Fruit fly (Drosophila melanogaster): ENCODE measurements around the gene eIF5B.
A peak's percentile ranks its signal among the peaks of the same experiment; 100 is the strongest.

The eIF5B gene

DNA sequence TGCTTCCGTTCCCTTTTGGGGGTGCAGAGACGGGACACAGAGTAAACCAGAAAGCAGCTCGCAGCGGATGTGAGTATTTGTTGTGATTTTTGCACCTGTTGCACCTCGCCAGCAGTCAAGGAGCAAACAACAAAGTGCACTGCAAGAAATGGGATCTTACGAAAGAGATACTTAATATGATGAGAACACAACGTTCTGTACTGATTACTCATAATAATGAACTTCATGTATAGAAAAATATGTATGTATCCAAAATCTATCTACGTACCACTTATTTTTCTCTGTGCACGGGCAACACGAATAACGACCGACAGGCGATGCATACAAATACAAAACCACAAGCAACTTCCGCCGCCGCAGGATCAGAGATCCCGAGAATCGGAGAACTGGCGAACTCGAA lies 62.9 kb downstream of the eIF5B start (continued):
- TF ChIP-seq run (tag; optimal IDR thresholded peaks at IDR 0.05): no peak
- no peak for TF ChIP-seq gro (GFP tag; optimal IDR thresholded peaks at IDR 0.05)
- TF ChIP-seq insv (GFP tag; optimal IDR thresholded peaks at IDR 0.05): no peak
- TF ChIP-seq CG6813 (GFP tag; optimal IDR thresholded peaks at IDR 0.05): no peak
- peak; percentile 35; the same call in 1 of the 2 replicates for TF ChIP-seq CG10959 (GFP tag; IDR thresholded peaks at IDR 0.05)
- TF ChIP-seq disco-r (GFP tag; optimal IDR thresholded peaks at IDR 0.05): no peak
- peak; percentile 13 for TF ChIP-seq nmo (GFP tag; optimal IDR thresholded peaks at IDR 0.05)
- TF ChIP-seq E2f2 (GFP tag; IDR thresholded peaks at IDR 0.05): no peak
- TF ChIP-seq CG2202 (tag; optimal IDR thresholded peaks at IDR 0.05): no peak
- TF ChIP-seq CG6254 (GFP tag; optimal IDR thresholded peaks at IDR 0.05): no peak
- peak; percentile 56 for TF ChIP-seq zf30C (GFP tag; optimal IDR thresholded peaks at IDR 0.05)
- TF ChIP-seq CG6683 (GFP tag; optimal IDR thresholded peaks at IDR 0.05): no peak
- TF ChIP-seq CG17612 (GFP tag; IDR thresholded peaks at IDR 0.05): no peak
- no peak for TF ChIP-seq sr (GFP tag; IDR thresholded peaks at IDR 0.05)
- no peak for TF ChIP-seq Hand (GFP tag; optimal IDR thresholded peaks at IDR 0.05)
- TF ChIP-seq Sry-β (GFP tag; optimal IDR thresholded peaks at IDR 0.05): no peak
- TF ChIP-seq BEAF-32 (GFP tag; optimal IDR thresholded peaks at IDR 0.05): no peak
- no peak for TF ChIP-seq CG7963 (GFP tag; IDR thresholded peaks at IDR 0.05; ENCODE audit: partially characterized antibody)
- TF ChIP-seq trem (tag; optimal IDR thresholded peaks at IDR 0.05): peak; percentile 4
- TF ChIP-seq CG10654 (GFP tag; optimal IDR thresholded peaks at IDR 0.05): no peak
- TF ChIP-seq fd96Cb (tag; optimal IDR thresholded peaks at IDR 0.05): peak; percentile 3
- TF ChIP-seq D (optimal IDR thresholded peaks at IDR 0.05): no peak
- TF ChIP-seq D (GFP tag; optimal IDR thresholded peaks at IDR 0.05): peak; percentile 35
- no peak for TF ChIP-seq CG33557 (GFP tag; optimal IDR thresholded peaks at IDR 0.05)
- no peak for TF ChIP-seq ttk (GFP tag; IDR thresholded peaks at IDR 0.05)
- no peak for TF ChIP-seq B-H1 (GFP tag; IDR thresholded peaks at IDR 0.05)
- no peak for TF ChIP-seq CG30403 (GFP tag; optimal IDR thresholded peaks at IDR 0.05)
- no peak for TF ChIP-seq CG11085 (GFP tag; IDR thresholded peaks at IDR 0.05)
- TF ChIP-seq Hey (tag; optimal IDR thresholded peaks at IDR 0.05): no peak
- TF ChIP-seq CG6854 (GFP tag; optimal IDR thresholded peaks at IDR 0.05): no peak
- TF ChIP-seq vfl (GFP tag; optimal IDR thresholded peaks at IDR 0.05): no peak
- TF ChIP-seq CG10274 (GFP tag; optimal IDR thresholded peaks at IDR 0.05): no peak
- TF ChIP-seq Poxn (GFP tag; IDR thresholded peaks at IDR 0.05): no peak
- no peak for TF ChIP-seq pan (optimal IDR thresholded peaks at IDR 0.05)
- TF ChIP-seq pan (GFP tag; optimal IDR thresholded peaks at IDR 0.05 in 1 of 2, IDR thresholded peaks at IDR 0.05 in 1 of 2): no peak
- TF ChIP-seq CG33213 (GFP tag; optimal IDR thresholded peaks at IDR 0.05): no peak
- no peak for TF ChIP-seq Fer2 (tag; optimal IDR thresholded peaks at IDR 0.05)
- TF ChIP-seq CG4360 (GFP tag; IDR thresholded peaks at IDR 0.05): no peak
- no peak for TF ChIP-seq mirr (GFP tag; optimal IDR thresholded peaks at IDR 0.05)
- TF ChIP-seq ac (GFP tag; optimal IDR thresholded peaks at IDR 0.05): peak; percentile 55
- TF ChIP-seq kah (GFP tag; optimal IDR thresholded peaks at IDR 0.05): no peak
- no peak for TF ChIP-seq crp (GFP tag; optimal IDR thresholded peaks at IDR 0.05)
- TF ChIP-seq CG15011 (GFP tag; optimal IDR thresholded peaks at IDR 0.05): no peak
- no peak for TF ChIP-seq zfh2 (GFP tag; optimal IDR thresholded peaks at IDR 0.05)
- no peak for TF ChIP-seq CG15514 (GFP tag; optimal IDR thresholded peaks at IDR 0.05)
- no peak for TF ChIP-seq CG10147 (GFP tag; optimal IDR thresholded peaks at IDR 0.05)
- TF ChIP-seq lola (GFP tag; optimal IDR thresholded peaks at IDR 0.05): peak in 1 of 3 experiments; percentile 41
- no peak for TF ChIP-seq Bdp1 (GFP tag; optimal IDR thresholded peaks at IDR 0.05)
- no peak for TF ChIP-seq NfI (GFP tag; optimal IDR thresholded peaks at IDR 0.05)
- no peak for TF ChIP-seq exex (tag; optimal IDR thresholded peaks at IDR 0.05)
- no peak for TF ChIP-seq sima (GFP tag; optimal IDR thresholded peaks at IDR 0.05)
